Fruit fly (Drosophila melanogaster) whole organism: ENCODE results near the gene pico.

Source experiments
- CG8478 ChIP-seq: fragments of >200 bp; optimal IDR thresholded peaks from 2 replicates; lab custom pipeline; 2018; ENCODE audit warnings: inconsistent platforms
- EcR ChIP-seq, 2 experiments: fragments of >200 bp; optimal IDR thresholded peaks; 2 replicates each; lab custom pipeline; 2017; ENCODE audit warnings: missing biosample characterization in 2 of 2, missing genetic modification characterization in 2 of 2, missing genetic modification reagents in 2 of 2
- usp ChIP-seq: fragments of >200 bp; optimal IDR thresholded peaks from 2 replicates; lab custom pipeline; 2017; ENCODE audit warnings: missing biosample characterization, missing genetic modification characterization, mixed read lengths

- TF ChIP-seq CG8478 (lab: Kevin White, UChicago) (no peak), EcR (GFP tag; optimal IDR thresholded peaks at IDR 0.05; lab: Kevin White, UChicago) (no peak), usp (GFP tag; lab: Kevin White, UChicago) (no peak)
Observed at dm6 chrX:19785403-19785802, 66.5 kb downstream of the pico start.
